5 worm cellular contexts compared by ENCODE assay signal in the genomic region with DNA sequence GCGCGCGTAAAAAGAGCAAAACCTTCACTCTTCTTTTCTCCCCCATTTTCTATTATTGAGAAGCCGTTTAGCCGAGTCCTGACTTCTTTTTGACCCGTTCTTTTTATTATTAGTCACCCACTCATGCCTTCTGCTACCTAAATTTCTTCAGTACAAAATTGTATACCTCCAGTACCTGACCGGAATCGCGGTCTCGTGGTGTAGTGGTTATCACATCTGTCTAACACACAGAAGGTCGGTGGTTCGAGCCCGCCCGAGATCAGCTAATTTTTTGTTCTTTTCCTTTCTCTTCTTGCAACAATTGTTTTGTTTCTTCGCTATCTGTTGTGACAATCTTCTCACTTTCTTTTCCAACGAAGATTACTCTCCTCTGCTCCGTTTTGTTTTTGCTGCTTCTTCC.
A peak's percentile ranks its signal among the peaks of the same experiment; 100 is the strongest.
TF ChIP-seq lines count a peak whose summit lies in the region.

No protein-coding gene starts in this region.

TF ChIP-seq in whole organism, L1 larva, 84 proteins besides CTCF, POLR2A, EP300 and RAD21 (continues in another document):
- TF ChIP-seq lsy-2 (tag; optimal IDR thresholded peaks at IDR 0.05; lab: Kevin White, UChicago) (peak; percentile 14 to 42), nhr-19 (GFP tag; conservative IDR thresholded peaks at IDR 0.05; lab: Robert Waterston, UW) (peak; percentile 45), ces-1 (GFP tag; optimal IDR thresholded peaks at IDR 0.05; lab: Kevin White, UChicago) (no peak), efl-1 (optimal IDR thresholded peaks at IDR 0.05; lab: Kevin White, UChicago) (peak in 1 of 2 experiments; percentile 13), efl-1 (GFP tag; optimal IDR thresholded peaks at IDR 0.05 in 1 of 2; lab: Kevin White, UChicago) (peak; percentile 16 to 84), mab-9 (GFP tag; IDR thresholded peaks at IDR 0.05; lab: Robert Waterston, UW) (no peak), fkh-8 (tag; optimal IDR thresholded peaks at IDR 0.05; lab: Kevin White, UChicago) (no peak), sox-4 (tag; optimal IDR thresholded peaks at IDR 0.05; lab: Kevin White, UChicago) (no peak), tlp-1 (tag; optimal IDR thresholded peaks at IDR 0.05; lab: Kevin White, UChicago) (no peak), fos-1 (tag; optimal IDR thresholded peaks at IDR 0.05; lab: Kevin White, UChicago) (no peak), lin-14 (GFP tag; optimal IDR thresholded peaks at IDR 0.05; lab: Kevin White, UChicago) (peak; percentile 23), C16A3.4 (tag; optimal IDR thresholded peaks at IDR 0.05; lab: Kevin White, UChicago) (peak; percentile 41), dpl-1 (GFP tag; optimal IDR thresholded peaks at IDR 0.05; lab: Kevin White, UChicago) (peak in 1 of 3 experiments; percentile 7), lin-13 (GFP tag; optimal IDR thresholded peaks at IDR 0.05; lab: Kevin White, UChicago) (peak; percentile 41), C34B4.2 (tag; optimal IDR thresholded peaks at IDR 0.05; lab: Kevin White, UChicago) (no peak), xbp-1 (tag; optimal IDR thresholded peaks at IDR 0.05; lab: Kevin White, UChicago) (peak; percentile 5), unc-130 (tag; optimal IDR thresholded peaks at IDR 0.05; lab: Kevin White, UChicago) (peak; percentile 8)

TF ChIP-seq in whole organism, L3 larva, 47 proteins besides CTCF, POLR2A, EP300 and RAD21:
- TF ChIP-seq eor-1 (tag; optimal IDR thresholded peaks at IDR 0.05; lab: Kevin White, UChicago) (no peak), nhr-43 (tag; optimal IDR thresholded peaks at IDR 0.05; lab: Kevin White, UChicago; ENCODE audit: poor library complexity, severe bottlenecking) (peak; percentile 43), sea-2 (GFP tag; optimal IDR thresholded peaks at IDR 0.05; lab: Kevin White, UChicago) (no peak), egl-27 (tag; optimal IDR thresholded peaks at IDR 0.05; lab: Kevin White, UChicago) (no peak), nhr-67 (tag; optimal IDR thresholded peaks at IDR 0.05; lab: Kevin White, UChicago) (no peak), elt-2 (tag; optimal IDR thresholded peaks at IDR 0.05; lab: Kevin White, UChicago) (peak; percentile 21), pqm-1 (tag; optimal IDR thresholded peaks at IDR 0.05; lab: Kevin White, UChicago) (peak; percentile 41), nfya-1 (tag; optimal IDR thresholded peaks at IDR 0.05; lab: Kevin White, UChicago; ENCODE audit: insufficient read depth) (peak; percentile 37), lsy-12 (tag; optimal IDR thresholded peaks at IDR 0.05; lab: Kevin White, UChicago) (no peak), ceh-16 (tag; optimal IDR thresholded peaks at IDR 0.05; lab: Kevin White, UChicago) (no peak), lin-39 (tag; optimal IDR thresholded peaks at IDR 0.05; lab: Kevin White, UChicago) (peak; percentile 3), lin-15B (tag; optimal IDR thresholded peaks at IDR 0.05; lab: Kevin White, UChicago) (peak; percentile 4)

TF ChIP-seq in whole organism, early embryonic, 17 proteins besides CTCF, POLR2A, EP300 and RAD21:
- TF ChIP-seq B0310.2 (tag; optimal IDR thresholded peaks at IDR 0.05; lab: Kevin White, UChicago) (no peak), tbx-11 (GFP tag; IDR thresholded peaks at IDR 0.05; lab: Robert Waterston, UW) (peak; percentile 57; the same call in 1 of the 2 replicates), aly-1 (tag; optimal IDR thresholded peaks at IDR 0.05; lab: Kevin White, UChicago) (no peak), tra-4 (tag; optimal IDR thresholded peaks at IDR 0.05; lab: Kevin White, UChicago) (no peak), ets-7 (tag; optimal IDR thresholded peaks at IDR 0.05; lab: Kevin White, UChicago) (no peak), ceh-36 (tag; optimal IDR thresholded peaks at IDR 0.05; lab: Kevin White, UChicago) (no peak), ama-1 (optimal IDR thresholded peaks at IDR 0.05; lab: Kevin White, UChicago) (no peak), hmg-4 (GFP tag; optimal IDR thresholded peaks at IDR 0.05; lab: Kevin White, UChicago) (no peak), F13C5.2 (tag; optimal IDR thresholded peaks at IDR 0.05; lab: Kevin White, UChicago) (no peak), scrt-1 (GFP tag; IDR thresholded peaks at IDR 0.05; lab: Robert Waterston, UW) (no peak), ceh-13 (GFP tag; optimal IDR thresholded peaks at IDR 0.05; lab: Kevin White, UChicago) (no peak), pes-1 (GFP tag; IDR thresholded peaks at IDR 0.05; lab: Robert Waterston, UW) (peak; percentile 63), flt-1 (GFP tag; IDR thresholded peaks at IDR 0.05; lab: Robert Waterston, UW) (peak; percentile 45; the same call in 1 of the 2 replicates), sea-1 (GFP tag; conservative IDR thresholded peaks at IDR 0.05; lab: Robert Waterston, UW) (no peak), hnd-1 (tag; optimal IDR thresholded peaks at IDR 0.05; lab: Kevin White, UChicago) (no peak), hmbx-1 (tag; optimal IDR thresholded peaks at IDR 0.05; lab: Kevin White, UChicago) (no peak), tbx-37 (GFP tag; conservative IDR thresholded peaks at IDR 0.05; lab: Robert Waterston, UW) (no peak)

TF ChIP-seq in whole organism, midembryonic, 9 proteins besides CTCF, POLR2A, EP300 and RAD21:
- TF ChIP-seq med-1 (GFP tag; optimal IDR thresholded peaks at IDR 0.05; lab: Kevin White, UChicago; ENCODE audit: insufficient read depth) (no peak), tab-1 (GFP tag; IDR thresholded peaks at IDR 0.05; lab: Robert Waterston, UW) (peak; percentile 81; the same call in 1 of the 2 replicates), ztf-29 (GFP tag; IDR thresholded peaks at IDR 0.05; lab: Robert Waterston, UW) (no peak), flt-1 (GFP tag; IDR thresholded peaks at IDR 0.05; lab: Robert Waterston, UW) (peak; percentile 83), T22C8.4 (GFP tag; IDR thresholded peaks at IDR 0.05; lab: Robert Waterston, UW) (no peak), cog-1 (tag; optimal IDR thresholded peaks at IDR 0.05; lab: Kevin White, UChicago) (no peak), ztf-23 (GFP tag; IDR thresholded peaks at IDR 0.05; lab: Robert Waterston, UW) (0 out of 2 replicates have a peak, but pooled peaks have one; percentile 37), ref-1 (GFP tag; conservative IDR thresholded peaks at IDR 0.05; lab: Robert Waterston, UW) (0 out of 2 replicates have a peak, but pooled peaks have one; percentile 23)
TF ChIP-seq in whole organism, midembryonic: peak in this region for 4.

TF ChIP-seq in whole organism, young adult, 124 proteins besides CTCF, POLR2A, EP300 and RAD21 (continues in another document):
- TF ChIP-seq snpc-1.3 (tag; optimal IDR thresholded peaks at IDR 0.05; lab: Kevin White, UChicago; ENCODE audit: insufficient read depth) (peak; percentile 17), nhr-90 (tag; optimal IDR thresholded peaks at IDR 0.05; lab: Kevin White, UChicago) (peak; percentile 37), ceh-27 (GFP tag; optimal IDR thresholded peaks at IDR 0.05; lab: Kevin White, UChicago) (peak; percentile 41), ztf-28 (GFP tag; IDR thresholded peaks at IDR 0.05; lab: Robert Waterston, UW) (0 out of 2 replicates have a peak, but pooled peaks have one; percentile 49), egrh-3 (GFP tag; IDR thresholded peaks at IDR 0.05; lab: Robert Waterston, UW) (0 out of 2 replicates have a peak, but pooled peaks have one; percentile 12), snpc-3.4 (tag; optimal IDR thresholded peaks at IDR 0.05; lab: Kevin White, UChicago) (no peak), chd-7 (tag; optimal IDR thresholded peaks at IDR 0.05; lab: Kevin White, UChicago) (peak; percentile 44), nfyb-1 (GFP tag; IDR thresholded peaks at IDR 0.05; lab: Robert Waterston, UW) (peak; percentile 25; the same call in 1 of the 2 replicates), sptf-2 (GFP tag; optimal IDR thresholded peaks at IDR 0.05; lab: Kevin White, UChicago) (no peak), hlh-12 (tag; optimal IDR thresholded peaks at IDR 0.05; lab: Kevin White, UChicago) (no peak), madf-10 (tag; optimal IDR thresholded peaks at IDR 0.05; lab: Kevin White, UChicago) (no peak), F52B5.7 (tag; optimal IDR thresholded peaks at IDR 0.05; lab: Kevin White, UChicago) (no peak), B0261.1 (tag; optimal IDR thresholded peaks at IDR 0.05; lab: Kevin White, UChicago) (peak; percentile 73), gei-17 (GFP tag; optimal IDR thresholded peaks at IDR 0.05; lab: Kevin White, UChicago) (no peak), B0336.3 (GFP tag; IDR thresholded peaks at IDR 0.05; lab: Robert Waterston, UW) (peak; percentile 26; the same call in 1 of the 2 replicates), cebp-1 (GFP tag; IDR thresholded peaks at IDR 0.05; lab: Robert Waterston, UW) (no peak), cebp-1 (tag; optimal IDR thresholded peaks at IDR 0.05; lab: Kevin White, UChicago) (peak; percentile 32), rpc-1 (optimal IDR thresholded peaks at IDR 0.05; lab: Kevin White, UChicago) (peak; percentile 66), rpc-1 (tag; optimal IDR thresholded peaks at IDR 0.05; lab: Kevin White, UChicago) (peak; percentile 68), lin-54 (GFP tag; optimal IDR thresholded peaks at IDR 0.05; lab: Kevin White, UChicago) (peak; percentile 46), mcd-1 (GFP tag; IDR thresholded peaks at IDR 0.05; lab: Robert Waterston, UW) (0 out of 2 replicates have a peak, but pooled peaks have one; percentile 24), madf-3 (GFP tag; IDR thresholded peaks at IDR 0.05; lab: Robert Waterston, UW) (no peak), D2030.7 (GFP tag; IDR thresholded peaks at IDR 0.05; lab: Robert Waterston, UW) (peak; percentile 73), snpc-4 (GFP tag; optimal IDR thresholded peaks at IDR 0.05; lab: Kevin White, UChicago) (peak; percentile 3), snpc-4 (tag; optimal IDR thresholded peaks at IDR 0.05; lab: Kevin White, UChicago) (peak in 2 of 4 experiments; percentile 1 to 31), T07F8.4 (tag; optimal IDR thresholded peaks at IDR 0.05; lab: Kevin White, UChicago) (no peak), B0019.2 (GFP tag; conservative IDR thresholded peaks at IDR 0.05; lab: Robert Waterston, UW) (no peak), ztf-3 (GFP tag; optimal IDR thresholded peaks at IDR 0.05; lab: Kevin White, UChicago) (no peak), madf-6 (GFP tag; IDR thresholded peaks at IDR 0.05; lab: Robert Waterston, UW) (0 out of 2 replicates have a peak, but pooled peaks have one; percentile 33), sea-2 (GFP tag; IDR thresholded peaks at IDR 0.05; lab: Robert Waterston, UW) (no peak), ztf-22 (GFP tag; optimal IDR thresholded peaks at IDR 0.05; lab: Kevin White, UChicago) (no peak), lag-1 (GFP tag; IDR thresholded peaks at IDR 0.05; lab: Robert Waterston, UW) (no peak), hmg-1.2 (GFP tag; IDR thresholded peaks at IDR 0.05; lab: Robert Waterston, UW) (peak; percentile 57), ama-1 (optimal IDR thresholded peaks at IDR 0.05; lab: Kevin White, UChicago) (no peak), ama-1 (GFP tag; optimal IDR thresholded peaks at IDR 0.05; lab: Kevin White, UChicago) (peak in 1 of 2 experiments; percentile 51), die-1 (tag; optimal IDR thresholded peaks at IDR 0.05; lab: Kevin White, UChicago) (peak; percentile 15), ceh-40 (GFP tag; IDR thresholded peaks at IDR 0.05; lab: Robert Waterston, UW) (0 out of 2 replicates have a peak, but pooled peaks have one; percentile 52)

Comparison
In these comparisons a context has a peak if more than half of its experiments do, and no peak if none do; other contexts are left out.
1. Of the 8 proteins assayed by ChIP-seq in both whole organism, young adult and whole organism, L1 larva: peak only in whole organism, young adult: snpc-4; only in whole organism, L1 larva: efl-1 and unc-130; in both: nhr-90; in neither: 1; mixed calls (peak in some experiments, not most) for 3.